Worm (Caenorhabditis elegans) whole organism, L4 larva: ENCODE data around the gene tin-9.2.

Experiments used
- F10B5.3 ChIP-seq: sonication (generic microtip); optimal IDR thresholded peaks from 2 replicates; lab custom pipeline; 2016; ENCODE audit warnings: mild to moderate bottlenecking, missing genetic modification characterization, missing compliant biosample characterization
- F26F4.8 ChIP-seq: fragments of 200-800 bp; sonication (Bioruptor generic); conservative IDR thresholded peaks from 2 replicates; pipeline ENCODE4 v1.3.6; 2022; ENCODE audit warnings: missing genetic modification characterization, missing compliant biosample characterization
- F37D6.2 ChIP-seq: sonication (generic microtip); optimal IDR thresholded peaks from 2 replicates; lab custom pipeline; 2016; ENCODE audit warnings: mild to moderate bottlenecking, missing genetic modification characterization, missing compliant biosample characterization
- F49E8.2 ChIP-seq: sonication (generic microtip); optimal IDR thresholded peaks from 2 replicates; lab custom pipeline; 2016; ENCODE audit warnings: missing compliant biosample characterization, mild to moderate bottlenecking, missing genetic modification characterization, borderline replicate concordance
- T20F7.1 ChIP-seq: fragments of 200-800 bp; sonication (Bioruptor generic); optimal IDR thresholded peaks from 2 replicates; lab custom pipeline; 2018; ENCODE audit warnings: mild to moderate bottlenecking, missing genetic modification characterization, missing compliant biosample characterization
- Y48G9A.11 ChIP-seq: fragments of 200-800 bp; sonication (Bioruptor generic); IDR thresholded peaks from 2 replicates; pipeline ENCODE4 v1.3.6; 2022; ENCODE audit warnings: missing genetic modification reagents, missing genetic modification characterization, missing compliant biosample characterization
- ZK337.2 ChIP-seq: fragments of 200-800 bp; sonication (Bioruptor generic); IDR thresholded peaks from 2 replicates; pipeline ENCODE4 v1.3.6; 2022; ENCODE audit warnings: missing genetic modification reagents, missing genetic modification characterization, missing compliant biosample characterization
- ZK546.5 ChIP-seq, 2 experiments: sonication (generic microtip); optimal IDR thresholded peaks; 2 replicates each; lab custom pipeline; 2017; ENCODE audit warnings: missing biosample characterization in 2 of 2, missing genetic modification characterization in 2 of 2
- aha-1 ChIP-seq: fragments of 150-350 bp; peaks from one replicate; lab custom pipeline; 2014; ENCODE audit warnings: missing biosample characterization, missing genetic modification characterization
- aly-2 ChIP-seq: sonication (generic microtip); optimal IDR thresholded peaks from 2 replicates; lab custom pipeline; 2018; ENCODE audit warnings: missing biosample characterization, missing genetic modification characterization
- attf-4 ChIP-seq: sonication (generic microtip); optimal IDR thresholded peaks from 3 replicates; lab custom pipeline; 2017; ENCODE audit warnings: missing biosample characterization, missing genetic modification characterization
- ceh-28 ChIP-seq: fragments of 150-350 bp; optimal IDR thresholded peaks from 2 replicates; lab custom pipeline; 2014; ENCODE audit warnings: missing biosample characterization, missing genetic modification reagents, missing genetic modification characterization
- ceh-44 ChIP-seq: fragments of 200-800 bp; sonication (Bioruptor generic); IDR thresholded peaks from 2 replicates; pipeline ENCODE4 v1.3.6; 2022; ENCODE audit warnings: missing genetic modification reagents, missing genetic modification characterization, missing compliant biosample characterization
- cey-2 ChIP-seq: sonication (generic microtip); optimal IDR thresholded peaks from 3 replicates; lab custom pipeline; 2017; ENCODE audit warnings: missing genetic modification characterization, mild to moderate bottlenecking, missing compliant biosample characterization, antibody characterized with exemption, borderline replicate concordance; ENCODE audit not compliant: insufficient read depth
- dmd-6 ChIP-seq: fragments of 200-800 bp; sonication (Bioruptor generic); IDR thresholded peaks from 2 replicates; pipeline ENCODE4 v1.3.6; 2022; ENCODE audit warnings: missing genetic modification reagents, missing genetic modification characterization, missing compliant biosample characterization
- dmd-8 ChIP-seq: fragments of 200-800 bp; sonication (Bioruptor generic); IDR thresholded peaks from 2 replicates; pipeline ENCODE4 v1.3.6; 2022; ENCODE audit warnings: missing genetic modification characterization, missing compliant biosample characterization
- dmd-9 ChIP-seq: fragments of 200-800 bp; sonication (Bioruptor generic); IDR thresholded peaks from 2 replicates; pipeline ENCODE4 v1.3.6; 2022; ENCODE audit warnings: missing genetic modification reagents, missing genetic modification characterization, missing compliant biosample characterization
- dve-1 ChIP-seq: sonication (generic microtip); optimal IDR thresholded peaks from 2 replicates; lab custom pipeline; 2017; ENCODE audit warnings: antibody characterized with exemption, mild to moderate bottlenecking, missing genetic modification characterization, missing compliant biosample characterization; ENCODE audit not compliant: insufficient read depth
- egl-27 ChIP-seq: sonication (generic microtip); optimal IDR thresholded peaks from 3 replicates; lab custom pipeline; 2017; ENCODE audit warnings: missing biosample characterization, missing genetic modification reagents, missing genetic modification characterization
- fkh-10 ChIP-seq: fragments of 150-350 bp; optimal IDR thresholded peaks from 2 replicates; lab custom pipeline; 2014; ENCODE audit warnings: missing biosample characterization, missing genetic modification reagents, missing genetic modification characterization
- gei-8 ChIP-seq: fragments of 200-800 bp; sonication (Bioruptor generic); optimal IDR thresholded peaks from 2 replicates; lab custom pipeline; 2018; ENCODE audit warnings: mild to moderate bottlenecking, missing genetic modification characterization, missing compliant biosample characterization
- hif-1 ChIP-seq, 2 experiments: sonication (generic microtip); optimal IDR thresholded peaks; 2 replicates each; lab custom pipeline; 2016 to 2017; ENCODE audit warnings: missing compliant biosample characterization in 2 of 2, missing genetic modification characterization in 2 of 2, missing genetic modification reagents in 2 of 2, missing genotype in 2 of 2, mild to moderate bottlenecking in 1 of 2
- hlh-11 ChIP-seq: fragments of 200-800 bp; sonication (Bioruptor generic); optimal IDR thresholded peaks from 2 replicates; lab custom pipeline; 2018; ENCODE audit warnings: mild to moderate bottlenecking, missing genetic modification characterization, missing compliant biosample characterization
- hlh-30 ChIP-seq: sonication (generic microtip); optimal IDR thresholded peaks from 2 replicates; lab custom pipeline; 2017; ENCODE audit warnings: antibody characterized with exemption, mild to moderate bottlenecking, missing genetic modification characterization, missing compliant biosample characterization; ENCODE audit not compliant: insufficient read depth
- lin-15B ChIP-seq: fragments of 150-350 bp; sonication (generic microtip); optimal IDR thresholded peaks from 3 replicates; lab custom pipeline; 2014; ENCODE audit warnings: missing biosample characterization, missing genetic modification characterization
- lin-29 ChIP-seq: fragments of 200-800 bp; sonication (Bioruptor generic); IDR thresholded peaks from 2 replicates; pipeline ENCODE4 v1.3.6; 2022; ENCODE audit warnings: missing genetic modification reagents, missing genetic modification characterization, missing compliant biosample characterization
- lsy-2 ChIP-seq, 2 experiments: fragments of 150-350 bp in 1 of 2; sonication (generic microtip) in 1 of 2; optimal IDR thresholded peaks; 2 replicates each; lab custom pipeline; 2014 to 2017; ENCODE audit warnings: missing biosample characterization in 2 of 2, missing genetic modification characterization in 2 of 2
- madf-5 ChIP-seq, 2 experiments: fragments of 200-800 bp; sonication (Bioruptor generic); IDR thresholded peaks; 2 replicates each; pipeline ENCODE4 v1.3.6; 2022; ENCODE audit warnings: missing compliant biosample characterization in 2 of 2, missing genetic modification characterization in 2 of 2
- madf-9 ChIP-seq: fragments of 200-800 bp; sonication (Bioruptor generic); conservative IDR thresholded peaks from 2 replicates; pipeline ENCODE4 v1.3.6; 2022; ENCODE audit warnings: missing genetic modification reagents, missing genetic modification characterization, missing compliant biosample characterization
- mdl-1 ChIP-seq, 2 experiments: fragments of 150-350 bp in 1 of 2; sonication (generic microtip) in 1 of 2; optimal IDR thresholded peaks; 2 replicates each; lab custom pipeline; 2014 to 2017; ENCODE audit warnings: missing biosample characterization in 2 of 2, missing genetic modification characterization in 2 of 2
- mes-2 ChIP-seq: sonication (generic microtip); optimal IDR thresholded peaks from 2 replicates; lab custom pipeline; 2016; ENCODE audit warnings: missing genotype, mild to moderate bottlenecking, missing genetic modification characterization, missing compliant biosample characterization; ENCODE audit not compliant: poor library complexity, severe bottlenecking
- mxl-3 ChIP-seq: fragments of 200-800 bp; sonication (Bioruptor generic); optimal IDR thresholded peaks from 2 replicates; lab custom pipeline; 2018; ENCODE audit warnings: mild to moderate bottlenecking, missing genetic modification characterization, missing compliant biosample characterization
- nhr-11 ChIP-seq: fragments of 150-350 bp; optimal IDR thresholded peaks from 2 replicates; lab custom pipeline; 2014; ENCODE audit warnings: missing biosample characterization, missing genetic modification characterization
- nhr-111 ChIP-seq: fragments of 200-800 bp; sonication (Bioruptor generic); optimal IDR thresholded peaks from 2 replicates; lab custom pipeline; 2018; ENCODE audit warnings: mild to moderate bottlenecking, missing genetic modification characterization, missing compliant biosample characterization
- nhr-28 ChIP-seq: fragments of 150-350 bp; optimal IDR thresholded peaks from 2 replicates; lab custom pipeline; 2014; ENCODE audit warnings: missing biosample characterization, missing genetic modification characterization
- nhr-42 ChIP-seq: fragments of 200-800 bp; sonication (Bioruptor generic); IDR thresholded peaks from 2 replicates; pipeline ENCODE4 v1.3.6; 2022; ENCODE audit warnings: missing genetic modification characterization, missing compliant biosample characterization
- nhr-77 ChIP-seq: fragments of 150-350 bp; optimal IDR thresholded peaks from 2 replicates; lab custom pipeline; 2014; ENCODE audit warnings: missing biosample characterization, missing genetic modification characterization
- pha-4 ChIP-seq, 2 experiments: fragments of 150-350 bp in 1 of 2; fragments of 200-800 bp in 1 of 2; sonication (Bioruptor generic) in 1 of 2; IDR thresholded peaks in 1 of 2; optimal IDR thresholded peaks in 1 of 2; 2 replicates each; pipeline versions ENCODE4 v1.3.6 to Lab custom; 2014 to 2022; ENCODE audit warnings: missing genetic modification characterization in 2 of 2, missing genetic modification reagents in 2 of 2, missing biosample characterization in 1 of 2, missing compliant biosample characterization in 1 of 2
- set-16 ChIP-seq: fragments of 200-800 bp; sonication (Bioruptor generic); IDR thresholded peaks from 2 replicates; pipeline ENCODE4 v1.3.6; 2022; ENCODE audit warnings: missing genetic modification reagents, missing genetic modification characterization, missing compliant biosample characterization
- unc-39 ChIP-seq: sonication (generic microtip); optimal IDR thresholded peaks from 2 replicates; lab custom pipeline; 2017; ENCODE audit warnings: missing biosample characterization, missing genetic modification characterization
- unc-62 ChIP-seq, 3 experiments: fragments of 150-350 bp in 1 of 3; sonication (generic microtip); optimal IDR thresholded peaks in 2 of 3; peaks in 1 of 3; 1 replicate in 1 of 3; 2 replicates in 2 of 3; lab custom pipeline; 2014 to 2017; ENCODE audit warnings: missing biosample characterization in 3 of 3, missing genetic modification characterization in 3 of 3, missing genetic modification reagents in 3 of 3, missing genotype in 1 of 3
- vab-7 ChIP-seq: fragments of 200-800 bp; sonication (Bioruptor generic); IDR thresholded peaks from 2 replicates; pipeline ENCODE4 v1.3.6; 2022; ENCODE audit warnings: missing genetic modification reagents, missing genetic modification characterization, missing compliant biosample characterization
- zag-1 ChIP-seq: fragments of 150-350 bp; optimal IDR thresholded peaks from 2 replicates; lab custom pipeline; 2014; ENCODE audit warnings: missing biosample characterization, missing genetic modification characterization
- zip-11 ChIP-seq: fragments of 200-800 bp; sonication (Bioruptor generic); IDR thresholded peaks from 2 replicates; pipeline ENCODE4 v1.3.6; 2022; ENCODE audit warnings: missing genetic modification characterization, missing compliant biosample characterization
- zip-2 ChIP-seq: fragments of 150-350 bp; optimal IDR thresholded peaks from 2 replicates; lab custom pipeline; 2014; ENCODE audit warnings: missing biosample characterization, missing genetic modification characterization
- ztf-11 ChIP-seq: fragments of 150-350 bp; optimal IDR thresholded peaks from 2 replicates; lab custom pipeline; 2014; ENCODE audit warnings: missing biosample characterization, missing genetic modification characterization
- ztf-7 ChIP-seq: fragments of 150-350 bp; optimal IDR thresholded peaks from 2 replicates; lab custom pipeline; 2014; ENCODE audit warnings: missing biosample characterization, missing genetic modification characterization

tin-9.2 gene

DNA sequence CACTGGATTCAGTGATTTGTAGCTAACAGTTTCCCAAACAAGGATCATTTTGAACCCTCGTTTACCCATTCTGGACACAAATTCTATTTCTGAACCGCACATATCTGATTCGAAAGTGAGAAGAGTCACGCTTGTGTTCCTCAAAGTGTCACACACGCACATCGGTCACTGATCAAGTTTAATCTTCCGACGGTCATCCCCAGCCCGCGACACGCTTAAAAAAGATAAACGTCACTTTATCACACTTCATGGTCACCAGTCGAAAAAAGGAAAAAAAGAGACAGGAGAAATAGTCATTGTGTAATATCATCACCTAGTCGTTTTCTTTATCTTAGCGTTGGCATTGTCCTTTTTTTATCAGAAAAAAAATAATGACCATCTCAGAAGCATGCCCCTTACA lies 21.1 kb upstream of the tin-9.2 start (continued):
- TF ChIP-seq lsy-2 (tag; optimal IDR thresholded peaks at IDR 0.05; lab: Kevin White, UChicago): no peak
- TF ChIP-seq lin-29: no peak
- TF ChIP-seq ceh-44 (GFP tag; lab: Robert Waterston, UW): no peak
- no peak for TF ChIP-seq pha-4 (GFP tag; IDR thresholded peaks at IDR 0.05; lab: Robert Waterston, UW)
- no peak for TF ChIP-seq pha-4 (tag; optimal IDR thresholded peaks at IDR 0.05; lab: Kevin White, UChicago)
- TF ChIP-seq aly-2 (tag; lab: Kevin White, UChicago): no peak
- no peak for TF ChIP-seq hif-1 (tag; optimal IDR thresholded peaks at IDR 0.05; lab: Kevin White, UChicago)
- no peak for TF ChIP-seq ZK337.2
- peak; percentile 28 for TF ChIP-seq cey-2 (tag; lab: Kevin White, UChicago)
- peak; percentile 36 to 73 for TF ChIP-seq mdl-1 (tag; optimal IDR thresholded peaks at IDR 0.05; lab: Kevin White, UChicago)
- TF ChIP-seq zip-11: no peak
- TF ChIP-seq madf-5 (GFP tag; IDR thresholded peaks at IDR 0.05; lab: Robert Waterston, UW): no peak
- peak; percentile 45 for TF ChIP-seq dmd-6 (GFP tag; lab: Robert Waterston, UW)
- TF ChIP-seq F10B5.3: no peak
- no peak for TF ChIP-seq F26F4.8 (GFP tag; lab: Robert Waterston, UW)
- peak; percentile 87 for TF ChIP-seq aha-1 (tag; lab: Kevin White, UChicago)
- TF ChIP-seq unc-39 (tag; lab: Kevin White, UChicago): no peak
- no peak for TF ChIP-seq lin-15B (tag; lab: Kevin White, UChicago)
- TF ChIP-seq F49E8.2 (tag; lab: Kevin White, UChicago): no peak
- no peak for TF ChIP-seq gei-8
- no peak for TF ChIP-seq nhr-42
- TF ChIP-seq nhr-111 (GFP tag; lab: Kevin White, UChicago): no peak
- TF ChIP-seq madf-9 (GFP tag; lab: Robert Waterston, UW): no peak
- TF ChIP-seq F37D6.2 (tag; lab: Kevin White, UChicago): no peak
- no peak for TF ChIP-seq zip-2 (tag; lab: Kevin White, UChicago)
- TF ChIP-seq nhr-77 (tag; lab: Kevin White, UChicago): peak; percentile 26
- no peak for TF ChIP-seq Y48G9A.11 (GFP tag; lab: Robert Waterston, UW)
- TF ChIP-seq hlh-11 (tag; lab: Kevin White, UChicago): peak; percentile 83
- no peak for TF ChIP-seq dve-1
- no peak for TF ChIP-seq set-16
- no peak for TF ChIP-seq dmd-8 (GFP tag; lab: Robert Waterston, UW)
- no peak for TF ChIP-seq attf-4
- TF ChIP-seq ZK546.5 (tag; optimal IDR thresholded peaks at IDR 0.05; lab: Kevin White, UChicago): no peak
- no peak for TF ChIP-seq fkh-10
- TF ChIP-seq ceh-28 (tag; lab: Kevin White, UChicago): no peak
- TF ChIP-seq ztf-11: no peak

DNA sequence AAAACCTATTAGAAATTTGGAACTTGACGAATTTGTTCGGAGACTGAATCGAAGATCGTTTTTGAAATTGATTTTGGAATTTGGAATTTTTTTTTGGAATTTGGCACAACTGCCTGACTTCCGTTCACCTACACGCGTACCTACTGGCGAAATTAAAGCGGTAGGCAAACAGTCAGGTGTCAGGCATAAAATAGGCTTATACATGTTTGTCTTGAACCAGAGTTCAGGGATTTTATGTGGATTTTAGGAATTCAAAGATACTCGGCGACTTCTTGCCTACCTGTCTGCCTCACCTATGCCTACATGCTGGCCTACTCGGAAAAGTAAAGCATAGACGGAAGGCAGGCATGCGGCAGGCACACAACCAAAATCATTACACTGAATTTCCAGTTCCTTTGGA lies 20.5 kb upstream of the tin-9.2 start:
- TF ChIP-seq vab-7 (GFP tag; lab: Robert Waterston, UW) (0 out of 2 replicates have a peak, but pooled peaks have one; percentile 7), mes-2 (no peak), unc-62 (GFP tag; optimal IDR thresholded peaks at IDR 0.05 in 1 of 2; lab: Kevin White, UChicago) (peak in 1 of 2 experiments; percentile 96), unc-62 (tag; optimal IDR thresholded peaks at IDR 0.05; lab: Kevin White, UChicago) (no peak)

DNA sequence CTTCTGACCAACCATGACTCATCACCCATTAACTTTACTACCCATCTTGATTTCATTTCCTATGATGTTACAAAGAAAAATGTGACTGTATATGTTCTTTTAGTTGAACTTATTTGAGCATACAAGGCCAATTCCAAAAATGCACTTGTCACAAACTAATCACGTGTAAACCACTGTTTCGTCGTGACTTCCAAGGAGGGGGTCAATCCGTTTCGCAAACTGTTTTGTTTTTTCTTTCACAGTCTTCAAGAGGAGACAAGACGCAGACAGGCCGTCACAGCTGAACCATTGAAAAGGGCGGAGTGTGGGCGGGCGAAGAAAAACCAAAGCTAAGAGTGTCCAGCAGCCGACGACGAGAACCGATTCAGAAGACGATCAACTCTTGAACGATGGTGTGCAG lies 19.7 kb upstream of the tin-9.2 start, which contains the start of gene C39E9.8:
Gene C39E9.8 (plus strand): TSS at position 328 of the 400 bp plus-strand sequence.
- TF ChIP-seq hlh-11 (tag; lab: Kevin White, UChicago): peak; percentile 67
- no peak for TF ChIP-seq nhr-11 (tag; lab: Kevin White, UChicago)
- peak; percentile 60 for TF ChIP-seq mxl-3 (GFP tag; lab: Kevin White, UChicago)
- TF ChIP-seq dve-1: peak; percentile 21
- TF ChIP-seq egl-27 (tag; lab: Kevin White, UChicago): no peak
- TF ChIP-seq cey-2 (tag; lab: Kevin White, UChicago): peak; percentile 80
- peak; percentile 55 for TF ChIP-seq hlh-30 (tag; lab: Kevin White, UChicago)
- TF ChIP-seq mdl-1 (tag; optimal IDR thresholded peaks at IDR 0.05; lab: Kevin White, UChicago): peak in 1 of 2 experiments; percentile 28
- TF ChIP-seq ztf-7 (tag; lab: Kevin White, UChicago): no peak
- TF ChIP-seq aha-1 (tag; lab: Kevin White, UChicago): no peak
- no peak for TF ChIP-seq T20F7.1 (GFP tag; lab: Kevin White, UChicago)
- TF ChIP-seq nhr-28 (tag; lab: Kevin White, UChicago): peak; percentile 76
- TF ChIP-seq zag-1: no peak
- TF ChIP-seq dmd-9 (GFP tag; lab: Robert Waterston, UW): no peak
